Worm (Caenorhabditis elegans): Measurements from ENCODE around the gene clec-132.

Gene clec-132

DNA sequence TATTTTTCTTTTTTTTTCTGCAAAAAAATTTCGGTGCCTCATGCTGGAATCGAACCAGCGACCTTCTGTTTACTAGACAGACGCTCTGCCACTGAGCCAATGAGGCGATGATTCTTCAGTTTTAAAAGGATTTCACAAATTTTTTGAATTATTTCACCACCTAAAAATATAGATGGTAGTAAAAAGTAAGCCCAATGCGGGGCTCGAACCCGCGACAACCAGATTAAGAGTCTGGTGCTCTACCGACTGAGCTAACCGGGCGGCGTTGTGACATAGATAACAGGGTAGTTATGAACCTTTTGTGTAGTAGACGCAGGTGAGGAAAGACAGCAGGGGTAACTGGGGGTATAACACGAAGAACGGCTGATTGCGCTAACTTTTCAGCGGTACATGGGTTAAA, 9.3 kb upstream of the clec-132 start (continued):
- TF ChIP-seq let-607 (tag; optimal IDR thresholded peaks at IDR 0.05) (peak in 1 of 2 experiments; percentile 31), nhr-80 (tag; optimal IDR thresholded peaks at IDR 0.05) (peak; percentile 14), him-1 (tag; optimal IDR thresholded peaks at IDR 0.05) (peak; percentile 92), B0336.3 (GFP tag; IDR thresholded peaks at IDR 0.05) (peak; percentile 77), zim-3 (tag; optimal IDR thresholded peaks at IDR 0.05) (peak; percentile 73), lsl-1 (GFP tag; optimal IDR thresholded peaks at IDR 0.05) (peak; percentile 61), mxl-1 (tag; optimal IDR thresholded peaks at IDR 0.05) (peak; percentile 34), attf-6 (GFP tag; IDR thresholded peaks at IDR 0.05) (peak; percentile 60), ceh-100 (GFP tag; IDR thresholded peaks at IDR 0.05) (peak; percentile 41), atf-7 (tag; optimal IDR thresholded peaks at IDR 0.05) (peak; percentile 70), rcor-1 (GFP tag; IDR thresholded peaks at IDR 0.05) (peak; percentile 65; the same call in 1 of the 2 replicates), aptf-3 (GFP tag; IDR thresholded peaks at IDR 0.05) (0 out of 2 replicates have a peak, but pooled peaks have one; percentile 11), ceh-40 (GFP tag; IDR thresholded peaks at IDR 0.05) (peak; percentile 61; the same call in 1 of the 2 replicates), Y95B8A.8 (GFP tag; IDR thresholded peaks at IDR 0.05) (0 out of 2 replicates have a peak, but pooled peaks have one; percentile 38), tlf-1 (GFP tag; optimal IDR thresholded peaks at IDR 0.05) (peak; percentile 29), repo-1 (tag; optimal IDR thresholded peaks at IDR 0.05) (peak; percentile 46)

DNA sequence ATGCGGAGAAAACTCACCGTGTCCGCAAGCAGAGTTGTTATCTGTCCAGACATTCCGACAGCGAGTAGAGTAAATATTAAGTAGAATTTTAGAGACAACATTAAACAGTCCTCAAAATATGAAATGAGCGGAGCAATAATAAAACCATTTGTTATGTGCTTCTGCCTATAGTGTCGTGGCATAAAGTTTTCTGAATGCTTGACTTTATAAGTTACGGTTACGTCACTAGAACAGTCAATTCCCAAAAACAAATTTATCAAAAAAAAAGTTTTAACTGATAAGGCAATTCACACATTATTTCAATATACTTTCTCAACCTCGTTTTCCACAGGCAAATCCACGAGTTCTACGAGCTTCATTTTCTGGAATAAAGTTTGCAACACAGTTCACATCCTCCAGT, 7.7 kb upstream of the clec-132 start, which contains the start of gene clec-127:
clec-127 (minus strand) TSS at position 101 of the 400 bp plus-strand sequence.
- TF ChIP-seq somi-1 (GFP tag; optimal IDR thresholded peaks at IDR 0.05), result no peak
- TF ChIP-seq hrde-1 (tag; optimal IDR thresholded peaks at IDR 0.05; ENCODE audit: borderline replicate concordance), result no peak
- no peak for TF ChIP-seq mel-28 (tag; optimal IDR thresholded peaks at IDR 0.05; ENCODE audit: borderline replicate concordance)
- no peak for TF ChIP-seq nfyb-1 (GFP tag; IDR thresholded peaks at IDR 0.05)
- no peak for TF ChIP-seq attf-5 (GFP tag; optimal IDR thresholded peaks at IDR 0.05)
- no peak for TF ChIP-seq fkh-3 (tag; optimal IDR thresholded peaks at IDR 0.05)
- no peak for TF ChIP-seq B0261.1 (tag; optimal IDR thresholded peaks at IDR 0.05)
- TF ChIP-seq ceh-58 (GFP tag; IDR thresholded peaks at IDR 0.05), result no peak
- TF ChIP-seq aptf-3 (GFP tag; IDR thresholded peaks at IDR 0.05), result no peak
- TF ChIP-seq snpc-1.3 (tag; optimal IDR thresholded peaks at IDR 0.05; ENCODE audit: insufficient read depth), result no peak

DNA sequence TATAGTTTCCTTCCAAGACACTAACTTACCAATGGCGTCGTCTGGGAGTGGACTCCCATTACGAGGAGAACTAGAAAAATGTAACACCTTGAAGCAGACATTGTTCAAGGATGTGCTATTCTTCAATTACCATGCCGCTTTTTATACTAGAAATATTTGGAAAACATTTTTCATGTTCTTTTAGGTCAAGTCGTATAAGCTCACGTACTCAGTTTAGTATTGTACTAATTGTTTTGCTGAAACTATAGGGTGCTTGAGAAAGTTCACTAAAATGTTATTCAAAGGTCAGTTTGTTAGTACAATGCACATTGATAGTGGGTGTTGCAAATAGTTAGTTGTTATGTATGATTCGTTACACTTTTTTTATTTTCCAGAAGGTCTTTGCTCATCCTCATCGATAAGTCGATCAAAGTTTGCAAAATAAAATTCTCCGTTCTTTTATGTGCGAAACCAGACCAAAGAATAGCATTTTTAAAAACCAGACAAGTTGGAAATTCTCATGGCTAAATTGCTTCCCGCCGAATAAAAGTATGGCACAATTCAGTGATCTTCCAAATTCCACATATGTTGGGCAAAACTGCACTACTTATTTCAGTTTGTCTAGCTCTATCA, 5.8 kb upstream of the clec-132 start, which contains the start of the genes clec-128 and clec-129:
clec-128 (minus strand) TSS at position 101 of the 612 bp plus-strand sequence.
clec-129 (plus strand) TSS at position 562 of the 612 bp plus-strand sequence.
- TF ChIP-seq snpc-1.3 (tag; optimal IDR thresholded peaks at IDR 0.05; ENCODE audit: insufficient read depth), result no peak
- TF ChIP-seq akir-1 (GFP tag; optimal IDR thresholded peaks at IDR 0.05), result no peak
- no peak for TF ChIP-seq ceh-58 (GFP tag; IDR thresholded peaks at IDR 0.05)
- TF ChIP-seq nfya-2 (GFP tag; IDR thresholded peaks at IDR 0.05), result no peak
- no peak for TF ChIP-seq C17E4.6 (GFP tag; IDR thresholded peaks at IDR 0.05)
- no peak for TF ChIP-seq ceh-40 (GFP tag; IDR thresholded peaks at IDR 0.05)

DNA sequence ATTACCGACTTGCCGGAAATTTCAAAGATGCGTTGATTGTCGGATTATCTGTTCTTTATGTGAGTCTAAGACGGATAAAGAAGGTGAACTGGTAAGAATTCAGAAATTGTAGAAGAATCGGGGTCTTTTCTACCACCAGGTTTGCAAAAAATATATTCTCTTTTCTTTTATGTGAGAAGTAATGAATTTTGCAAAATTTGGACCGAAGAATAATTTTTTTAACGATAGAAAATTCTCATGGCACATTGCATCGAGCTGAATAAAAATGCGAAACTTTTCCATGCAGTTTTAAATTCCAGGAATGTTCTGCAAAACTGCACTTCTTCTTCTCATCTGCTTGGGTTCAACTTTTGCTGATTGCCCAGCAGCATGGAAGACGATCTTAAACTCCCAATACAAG, 3.6 kb upstream of the clec-132 start, which contains the start of gene clec-130:
clec-130 (plus strand) TSS at position 301 of the 400 bp plus-strand sequence.
- no peak for TF ChIP-seq unc-130 (GFP tag; optimal IDR thresholded peaks at IDR 0.05)
- no peak for TF ChIP-seq dox-1 (GFP tag; IDR thresholded peaks at IDR 0.05)
- TF ChIP-seq ztf-6 (GFP tag; IDR thresholded peaks at IDR 0.05), result no peak
- TF ChIP-seq zfh-2 (GFP tag; conservative IDR thresholded peaks at IDR 0.05), result no peak
- TF ChIP-seq hlh-12 (tag; optimal IDR thresholded peaks at IDR 0.05), result no peak
- TF ChIP-seq lin-26 (GFP tag; IDR thresholded peaks at IDR 0.05), result no peak
